Fruit fly (Drosophila melanogaster) S2 (cell line): ENCODE data around the gene mthl15.

Experiments
- CG8478 ChIP-seq: fragments of >200 bp; optimal IDR thresholded peaks from 2 replicates; lab custom pipeline; 2018
- CTCF ChIP-seq, 2 experiments: fragments of >200 bp; optimal IDR thresholded peaks; 2 replicates each; lab custom pipeline; 2018

DNA sequence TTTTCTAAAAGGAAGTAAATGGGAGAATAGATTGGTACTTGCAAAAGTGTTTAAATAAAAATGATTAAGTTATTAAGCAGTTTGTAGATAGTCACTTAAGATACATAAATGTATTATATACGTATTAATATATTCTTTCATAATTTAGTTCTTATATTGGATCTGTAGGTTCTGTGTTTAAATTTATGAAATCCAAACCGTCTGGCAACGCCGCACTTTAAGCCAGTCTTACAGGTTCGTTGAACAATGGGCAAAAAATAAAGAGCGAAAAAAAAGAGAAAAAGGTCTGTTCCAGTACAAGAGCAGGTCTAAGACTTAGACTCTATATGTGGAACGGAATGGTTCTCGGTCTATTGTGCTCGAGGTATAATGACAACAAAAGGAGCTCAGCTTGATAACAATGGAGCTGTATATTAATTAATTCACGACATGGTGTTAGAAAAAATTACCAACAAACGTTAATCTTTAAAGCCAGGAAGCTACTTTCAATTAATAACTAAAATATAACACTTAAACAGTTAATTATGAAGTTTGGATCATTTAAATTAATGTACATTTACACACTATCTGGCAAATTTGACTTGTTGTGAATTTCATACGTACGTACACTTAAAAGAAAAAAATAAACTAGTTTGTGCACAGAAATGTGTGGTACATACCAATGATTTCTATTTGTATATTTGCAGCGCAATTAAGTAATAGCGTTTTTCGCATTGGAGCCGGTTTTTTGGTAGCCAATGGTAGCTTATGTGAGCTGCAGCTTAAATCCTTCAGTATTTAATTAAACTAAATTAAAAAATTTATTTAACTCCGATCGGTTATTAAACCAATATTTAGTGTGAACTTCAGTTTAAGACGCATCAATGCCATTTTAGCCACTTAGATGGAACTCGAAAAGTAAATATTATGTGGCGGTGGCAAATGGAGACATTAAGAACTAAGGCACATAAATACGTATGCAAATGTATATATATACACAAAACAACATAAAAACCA, 29.0 kb downstream of the mthl15 start, which contains the start of gene CG5731:
- TF ChIP-seq CG8478 (lab: Kevin White, UChicago) (no peak), CTCF (optimal IDR thresholded peaks at IDR 0.05; lab: Kevin White, UChicago) (no peak)
